Worm (Caenorhabditis elegans): ENCODE measurements around the gene tsfm-1.

Gene tsfm-1

DNA sequence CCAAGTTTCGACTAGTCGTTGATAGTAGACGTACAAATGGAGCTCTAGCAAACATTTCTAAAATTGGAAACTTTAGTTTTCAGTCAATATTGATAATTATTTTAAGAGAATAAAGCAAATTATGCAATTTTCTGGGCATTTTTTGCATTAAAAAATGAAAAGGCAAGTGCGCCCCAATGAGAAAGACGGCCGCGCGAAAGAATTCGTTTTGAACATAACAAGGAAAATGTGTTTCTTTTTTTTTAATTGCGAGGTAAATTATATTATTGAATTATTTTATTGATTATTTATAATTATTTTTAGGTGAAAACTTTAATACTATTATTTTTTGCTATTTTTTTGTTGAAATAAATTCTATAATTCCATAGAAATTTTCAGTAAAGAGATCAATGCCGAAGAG is at the start of gene tsfm-1, which contains the start of gene capg-2:
Gene tsfm-1 (minus strand): TSS at position 57 of the 400 bp plus-strand sequence.
Gene capg-2 (plus strand): TSS at position 379 of the 400 bp plus-strand sequence.
- TF ChIP-seq unc-62 (GFP tag; optimal IDR thresholded peaks at IDR 0.05): no peak

DNA sequence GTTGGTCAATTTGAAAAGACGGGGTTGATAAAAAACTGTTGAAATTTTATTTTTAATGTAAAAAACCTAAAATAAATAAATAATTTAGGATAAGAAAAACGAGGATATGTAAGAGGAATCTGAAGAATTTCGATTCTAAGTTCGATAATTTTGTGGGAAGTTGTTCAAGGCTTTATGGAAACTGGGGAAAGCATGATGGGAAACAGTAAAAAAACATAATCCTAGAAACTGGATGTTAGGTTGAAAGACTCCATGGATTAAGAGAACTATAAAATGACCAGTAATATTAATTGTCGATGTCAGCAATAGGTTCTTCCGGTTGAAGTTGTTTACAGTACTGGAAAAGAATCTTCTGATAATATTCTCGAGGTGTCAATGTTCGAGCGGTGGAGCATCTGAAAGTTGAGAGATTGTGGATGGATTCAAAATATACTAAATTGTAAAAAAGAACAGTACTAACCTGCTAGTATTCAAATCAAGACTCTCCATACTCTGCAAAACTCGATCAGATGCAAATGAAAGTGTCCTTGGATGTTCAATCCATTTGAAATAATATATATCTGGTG is 49.0 kb upstream of the tsfm-1 start:
- TF ChIP-seq unc-62 (GFP tag; optimal IDR thresholded peaks at IDR 0.05): no peak

DNA sequence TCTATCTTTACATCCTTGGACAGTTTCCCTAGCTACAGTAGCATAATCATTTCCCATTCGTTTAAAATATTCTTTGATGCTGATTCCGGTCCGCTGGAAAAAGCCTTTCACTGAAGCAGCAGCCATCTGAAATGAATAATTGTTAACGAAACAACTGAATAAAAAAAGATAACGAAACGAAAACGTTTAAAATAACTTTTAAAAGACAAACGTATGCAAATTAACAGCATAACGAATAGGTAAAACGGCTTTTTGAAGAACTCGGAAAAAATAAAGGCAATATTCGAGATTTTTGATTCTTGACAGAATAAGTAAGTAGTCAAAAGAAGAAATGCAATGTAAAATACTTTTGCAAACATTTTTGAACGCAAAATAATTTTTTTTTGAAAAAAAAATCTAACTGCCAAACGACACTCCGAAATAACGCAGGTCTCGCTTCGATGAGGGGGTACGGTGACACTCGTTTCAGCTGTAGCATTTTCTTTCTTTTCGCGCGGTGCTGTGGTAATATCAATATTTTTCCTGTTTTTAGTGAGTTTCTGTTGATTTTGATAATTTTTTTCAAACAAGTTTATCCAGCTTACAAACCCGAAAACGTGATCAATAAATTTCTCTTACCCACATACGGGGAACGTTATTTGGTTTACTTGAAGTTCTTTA is 46.7 kb upstream of the tsfm-1 start, which contains the start of the genes R04F11.5 and R04F11.2:
Gene R04F11.5 (minus strand): TSS at position 126 of the 660 bp plus-strand sequence.
Gene R04F11.2 (plus strand): TSS at position 488 of the 660 bp plus-strand sequence.
- TF ChIP-seq unc-62 (GFP tag; optimal IDR thresholded peaks at IDR 0.05): no peak

DNA sequence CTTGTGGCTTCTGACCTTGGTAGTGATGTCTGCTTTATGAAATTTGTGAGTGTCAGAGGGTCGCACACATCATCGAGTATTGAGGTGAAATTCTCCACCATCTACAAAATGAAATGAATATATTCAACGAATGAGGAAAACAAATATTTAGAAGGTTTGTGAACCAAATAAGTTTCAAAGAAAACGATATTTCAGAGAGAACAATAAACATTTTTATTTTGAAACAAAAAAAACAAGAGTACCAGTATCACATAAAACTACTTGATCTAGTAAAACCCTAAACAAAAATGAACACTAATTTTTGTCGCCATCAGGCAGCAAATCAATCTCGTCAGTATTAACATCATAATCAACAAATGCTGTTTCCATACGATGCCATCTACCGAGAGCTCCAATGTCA is 45.7 kb upstream of the tsfm-1 start, which contains the start of gene R04F11.3:
Gene R04F11.3 (minus strand): TSS at position 101 of the 400 bp plus-strand sequence.
- no peak for TF ChIP-seq unc-62 (GFP tag; optimal IDR thresholded peaks at IDR 0.05)

DNA sequence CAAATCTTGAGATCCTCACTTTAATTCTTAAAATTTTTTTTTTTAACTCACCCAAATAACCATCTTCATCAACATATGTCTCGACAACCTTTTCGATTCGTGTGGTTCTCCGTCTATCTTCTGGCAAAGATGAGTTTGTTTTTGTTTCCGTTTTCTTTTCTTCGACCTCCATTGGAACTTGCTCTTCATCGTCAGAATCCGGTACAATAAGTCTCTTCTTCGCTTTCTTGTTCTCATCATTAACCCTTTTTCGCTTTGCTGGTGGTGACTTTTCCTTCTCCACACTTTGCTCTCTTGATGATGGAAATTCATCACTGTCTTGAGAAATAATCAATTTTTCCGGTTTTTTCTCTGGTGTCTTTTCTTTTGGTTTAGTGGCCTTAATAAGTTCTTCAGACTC is 44.7 kb upstream of the tsfm-1 start:
- no peak for TF ChIP-seq unc-62 (GFP tag; optimal IDR thresholded peaks at IDR 0.05)

DNA sequence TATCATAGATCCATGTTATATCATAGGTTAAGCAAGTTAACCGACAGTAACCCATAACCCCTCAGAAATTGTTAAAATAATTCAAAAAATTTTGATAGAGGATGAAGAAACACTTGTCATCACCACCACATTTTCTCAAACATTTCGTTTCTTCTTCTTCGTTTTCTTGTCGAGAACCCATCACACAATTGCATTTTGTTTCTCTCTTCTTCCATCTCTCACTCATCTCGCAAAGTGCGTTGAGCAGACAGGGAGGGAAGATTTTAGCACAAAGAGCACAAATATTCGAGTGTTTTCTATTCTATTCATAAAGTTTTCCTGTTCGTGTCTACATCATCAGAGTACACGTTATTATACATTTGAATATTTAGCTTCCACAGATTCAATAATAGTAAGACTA is 43.1 kb upstream of the tsfm-1 start:
- no peak for TF ChIP-seq unc-62 (GFP tag; optimal IDR thresholded peaks at IDR 0.05)

DNA sequence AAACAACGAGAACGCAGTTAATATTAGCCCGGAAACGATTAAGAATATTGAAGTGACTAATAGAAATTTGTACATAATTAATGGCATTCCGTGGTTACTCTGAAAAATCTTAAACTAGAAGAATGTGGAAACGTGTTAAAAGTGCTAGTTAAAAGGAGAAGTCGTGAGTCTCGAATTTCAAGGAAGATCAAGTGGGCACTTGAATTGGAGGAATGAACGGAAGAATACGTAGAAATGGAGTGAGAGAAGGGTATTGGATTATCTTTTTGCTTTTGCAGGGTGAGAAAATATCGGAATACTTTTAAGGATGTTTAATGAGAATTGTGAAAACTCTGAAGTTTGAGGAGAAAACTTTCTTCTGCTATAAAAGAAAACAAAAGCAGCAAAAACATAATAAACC is 38.9 kb upstream of the tsfm-1 start, which contains the start of gene hpo-30:
Gene hpo-30 (minus strand): TSS at position 101 of the 400 bp plus-strand sequence.
- no peak for TF ChIP-seq unc-62 (GFP tag; optimal IDR thresholded peaks at IDR 0.05)

DNA sequence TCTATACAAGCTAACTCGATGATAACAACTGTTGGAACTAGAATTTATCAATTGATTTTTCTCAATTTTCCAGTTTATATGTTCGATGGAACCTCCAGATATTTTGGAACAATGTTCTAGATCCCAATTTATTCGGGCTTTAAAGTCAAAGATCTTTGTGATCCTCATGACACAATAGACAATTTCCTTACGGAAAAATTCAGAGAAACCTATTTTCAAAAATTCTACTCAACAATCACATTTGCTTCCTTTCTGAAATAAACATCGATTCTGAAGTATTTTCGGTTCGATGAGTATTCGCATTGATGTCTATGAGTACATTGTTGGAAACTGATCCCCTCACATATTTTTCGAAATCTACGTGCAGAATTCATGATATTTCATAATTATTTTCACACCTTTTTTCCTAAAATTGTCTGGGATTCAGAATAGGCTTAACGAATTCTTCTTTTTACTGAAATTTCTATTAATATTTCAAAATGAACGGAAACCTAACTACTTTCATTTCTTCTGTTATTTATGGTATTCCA is 35.7 kb upstream of the tsfm-1 start, which contains the start of gene srg-45:
Gene srg-45 (plus strand): TSS at position 480 of the 530 bp plus-strand sequence.
- no peak for TF ChIP-seq unc-62 (GFP tag; optimal IDR thresholded peaks at IDR 0.05)

DNA sequence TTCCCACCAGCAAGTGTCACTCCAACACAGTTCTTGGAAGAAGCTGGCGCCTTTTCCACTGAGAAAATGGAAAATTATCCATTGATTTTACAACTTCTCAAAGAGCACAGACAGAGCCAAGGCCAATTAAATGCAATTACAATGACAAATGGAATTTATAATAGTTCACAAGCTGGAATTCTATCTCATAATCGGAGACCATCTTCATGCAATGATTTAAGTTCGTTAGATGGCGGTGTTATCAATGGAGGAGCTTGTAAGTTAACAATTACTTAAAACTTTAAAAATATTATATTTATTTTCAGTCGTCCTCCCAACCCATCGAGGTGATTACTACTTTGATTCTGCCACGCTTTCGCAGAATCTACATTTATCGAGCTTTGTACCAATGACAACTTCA is 34.3 kb upstream of the tsfm-1 start:
- no peak for TF ChIP-seq unc-62 (GFP tag; optimal IDR thresholded peaks at IDR 0.05)

DNA sequence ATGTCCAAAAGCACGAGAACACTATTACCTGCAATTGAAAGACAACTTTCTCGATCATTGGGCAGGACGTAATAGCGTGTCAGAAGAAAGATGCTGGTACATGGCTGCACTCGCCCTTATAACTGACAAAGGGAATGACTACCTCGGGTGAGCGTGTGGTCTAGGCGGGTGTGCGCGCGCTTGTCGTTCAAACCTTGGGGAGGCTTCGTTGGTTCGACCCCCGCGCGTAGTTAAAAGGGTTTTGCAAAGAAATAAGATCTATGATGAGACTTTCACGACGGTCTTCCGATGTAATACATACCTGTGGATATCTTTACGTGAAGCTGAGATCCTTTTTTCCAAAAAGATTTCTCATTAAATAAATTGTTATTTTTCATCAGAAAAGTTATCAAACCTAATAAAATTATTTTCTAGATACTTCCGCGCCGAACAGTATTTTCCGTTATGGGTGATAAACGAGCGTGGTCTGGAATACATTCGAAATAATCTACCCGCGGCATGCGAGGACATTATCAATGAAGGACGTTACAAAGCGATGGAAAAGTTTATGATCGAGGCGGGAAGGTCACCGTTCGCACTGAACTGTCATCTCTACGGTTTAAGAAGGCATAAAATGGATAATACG is 32.2 kb upstream of the tsfm-1 start:
- TF ChIP-seq unc-62 (GFP tag; optimal IDR thresholded peaks at IDR 0.05): no peak

DNA sequence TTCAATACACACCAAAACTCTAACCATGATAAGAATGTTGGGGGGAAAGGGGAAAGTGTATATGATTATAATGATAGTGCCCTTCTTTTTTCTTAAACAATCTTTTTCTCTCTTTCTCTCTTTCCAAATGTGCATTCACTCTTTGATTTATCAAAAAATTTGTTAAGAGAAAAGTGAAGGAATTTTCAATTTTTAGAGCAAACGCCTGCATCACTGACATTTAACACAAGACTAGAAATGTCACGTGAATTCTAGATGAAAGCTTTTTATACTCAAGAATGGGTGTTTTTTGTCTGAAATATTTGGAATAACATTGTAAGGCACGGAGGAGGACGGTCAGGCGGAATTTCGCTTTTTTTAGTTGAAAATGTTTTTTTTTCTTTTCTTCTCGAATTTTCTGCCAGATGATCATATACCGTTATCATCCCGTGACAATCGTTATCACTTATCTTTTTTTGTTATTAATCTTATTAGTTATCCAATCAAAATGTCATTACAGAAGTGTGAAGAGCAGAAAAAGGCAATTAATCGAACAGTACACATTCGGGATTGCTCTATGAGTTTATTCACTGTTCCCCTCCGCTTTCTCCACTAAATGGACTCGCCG is 30.7 kb upstream of the tsfm-1 start, which contains the start of the genes frm-7 and F55C5.17:
Gene frm-7 (plus strand): TSS at position 500 of the 607 bp plus-strand sequence.
Gene F55C5.17 (plus strand): TSS at position 557 of the 607 bp plus-strand sequence.
- TF ChIP-seq unc-62 (GFP tag; optimal IDR thresholded peaks at IDR 0.05): no peak

DNA sequence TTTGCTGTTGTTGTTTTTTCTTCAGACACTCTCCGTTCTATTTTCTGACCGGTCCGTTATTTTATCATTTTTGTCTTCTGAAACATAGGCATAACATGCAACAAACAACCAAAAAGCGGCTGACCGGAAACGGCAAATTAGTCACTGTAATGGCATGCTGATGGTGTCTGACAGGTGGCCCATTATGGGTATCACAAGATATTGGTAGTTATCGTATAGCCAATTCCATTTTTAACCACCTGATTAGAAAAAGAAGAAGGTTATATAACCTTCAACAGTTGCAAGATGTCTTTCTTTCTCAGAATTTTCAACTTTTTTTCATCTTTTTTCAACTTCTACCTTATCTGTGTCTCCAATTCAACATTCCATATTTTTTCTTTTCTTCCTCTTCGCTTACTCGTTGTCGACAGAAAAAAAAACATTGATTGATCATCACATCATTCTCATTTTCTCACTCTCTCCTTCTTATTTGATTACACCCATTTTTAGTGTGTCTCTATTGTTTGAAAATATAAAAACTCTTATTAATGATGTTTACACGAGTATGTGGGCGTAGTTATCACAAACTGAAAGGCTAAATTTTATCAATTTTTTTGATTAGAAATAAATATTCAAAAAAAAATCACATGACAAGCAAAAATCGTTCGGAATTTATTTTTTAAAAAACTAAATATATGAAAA is 29.6 kb upstream of the tsfm-1 start:
- TF ChIP-seq unc-62 (GFP tag; optimal IDR thresholded peaks at IDR 0.05): no peak

DNA sequence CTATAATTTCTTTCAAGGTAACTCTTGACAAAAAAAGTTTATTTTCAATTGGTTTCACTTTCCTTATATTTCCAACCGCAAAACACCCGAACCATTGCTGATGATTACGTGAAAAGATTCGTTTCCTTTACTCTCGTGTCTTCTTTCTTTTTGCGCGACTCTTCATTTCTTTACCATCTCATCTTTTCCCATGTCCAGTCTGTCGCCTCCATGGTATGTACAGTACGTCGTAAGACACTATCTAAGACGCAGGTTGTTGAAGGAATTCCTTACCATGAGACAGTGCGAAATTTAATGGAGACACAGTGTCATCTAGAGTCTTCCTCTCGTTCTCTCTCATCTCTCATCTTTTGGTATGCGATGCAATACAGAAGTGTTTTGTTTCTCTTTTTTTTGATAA is 28.8 kb upstream of the tsfm-1 start:
- no peak for TF ChIP-seq unc-62 (GFP tag; optimal IDR thresholded peaks at IDR 0.05)

DNA sequence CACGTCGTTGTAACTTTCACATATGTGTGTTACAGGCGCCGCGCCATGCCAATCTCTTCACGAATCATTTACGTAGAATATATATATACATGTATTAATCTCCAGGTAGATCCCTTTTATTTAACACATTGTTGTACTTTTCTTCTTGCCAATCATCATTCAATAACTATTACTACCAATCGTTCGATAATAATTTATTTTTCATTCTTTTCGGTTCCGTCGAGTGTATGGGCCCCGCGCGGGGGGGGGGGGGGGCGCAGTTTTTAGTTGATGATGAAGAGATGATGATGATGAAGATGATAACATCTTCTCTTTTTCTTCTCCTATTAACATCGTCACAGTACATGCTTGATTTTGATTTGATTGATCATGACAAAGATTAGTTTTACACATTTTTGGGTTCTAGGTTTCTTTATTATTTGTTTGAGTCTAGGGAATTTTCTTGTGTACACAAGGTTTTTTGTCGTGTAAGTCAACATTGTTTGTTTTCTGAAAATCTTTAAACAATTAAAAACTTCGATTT is 28.0 kb upstream of the tsfm-1 start:
- TF ChIP-seq unc-62 (GFP tag; optimal IDR thresholded peaks at IDR 0.05): no peak

DNA sequence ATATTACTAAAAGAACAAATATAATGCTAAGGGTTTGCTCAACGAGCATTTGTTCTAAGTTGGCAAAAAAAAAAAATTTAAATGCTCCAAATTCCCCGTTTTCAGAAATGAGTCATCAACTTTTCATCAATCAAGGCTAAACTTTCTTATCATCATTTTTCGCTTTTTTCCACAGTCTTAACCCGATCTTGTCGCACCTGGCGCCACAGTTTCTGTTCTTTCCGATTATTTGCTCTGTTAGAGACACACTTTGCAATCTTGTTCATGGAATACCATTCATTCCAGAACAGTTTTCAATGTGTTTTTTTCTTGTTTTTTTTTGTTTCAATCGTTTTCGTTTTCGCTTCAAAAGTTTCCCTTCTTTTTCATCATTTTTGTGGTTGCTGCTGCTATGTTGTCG is 26.8 kb upstream of the tsfm-1 start:
- TF ChIP-seq unc-62 (GFP tag; optimal IDR thresholded peaks at IDR 0.05): no peak

All from whole organism, dauer.